Worm (Caenorhabditis elegans): ENCODE measurements around the gene M176.10.

DNA sequence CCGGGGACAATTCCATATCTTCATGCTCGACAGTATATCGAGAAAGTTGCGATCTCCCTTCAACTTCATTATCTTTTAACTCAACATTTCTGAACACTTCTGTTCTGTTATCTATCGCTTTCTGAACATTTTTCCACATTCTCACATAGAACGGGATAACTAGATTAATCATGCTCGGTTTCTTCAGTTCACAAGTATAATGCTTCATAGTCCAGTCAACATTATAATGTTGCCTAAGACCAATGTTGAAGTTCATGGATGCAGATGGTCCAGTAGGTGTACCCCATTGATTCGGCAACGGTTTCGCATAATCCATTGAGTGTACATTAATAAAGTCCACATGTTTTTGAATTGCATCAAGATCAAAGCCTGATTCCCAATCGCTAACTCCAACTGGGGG lies 12.9 kb upstream of the M176.10 start:
- TF ChIP-seq nhr-76 (tag; optimal IDR thresholded peaks at IDR 0.05) (no peak), tbx-2 (tag; optimal IDR thresholded peaks at IDR 0.05) (no peak), sea-2 (GFP tag; optimal IDR thresholded peaks at IDR 0.05) (no peak), nhr-77 (tag; optimal IDR thresholded peaks at IDR 0.05) (no peak), skn-1 (tag; optimal IDR thresholded peaks at IDR 0.05) (no peak), unc-62 (GFP tag; optimal IDR thresholded peaks at IDR 0.05) (no peak), elt-2 (tag; optimal IDR thresholded peaks at IDR 0.05) (no peak), nhr-43 (tag; optimal IDR thresholded peaks at IDR 0.05; ENCODE audit: poor library complexity, severe bottlenecking) (no peak), nhr-25 (tag; optimal IDR thresholded peaks at IDR 0.05) (no peak), jun-1 (tag; optimal IDR thresholded peaks at IDR 0.05) (no peak), ama-1 (optimal IDR thresholded peaks at IDR 0.05) (no peak), ceh-9 (tag; optimal IDR thresholded peaks at IDR 0.05) (no peak), nhr-237 (tag; optimal IDR thresholded peaks at IDR 0.05) (no peak)

All from whole organism, L3 larva.